Worm (Caenorhabditis elegans) whole organism, dauer: ENCODE results near the gene ubc-17.

Source experiments
- unc-62 ChIP-seq: sonication (generic microtip); optimal IDR thresholded peaks from 2 replicates; lab custom pipeline; 2017; ENCODE audit warnings: missing biosample characterization, missing genetic modification reagents, missing genetic modification characterization

ubc-17 gene

DNA sequence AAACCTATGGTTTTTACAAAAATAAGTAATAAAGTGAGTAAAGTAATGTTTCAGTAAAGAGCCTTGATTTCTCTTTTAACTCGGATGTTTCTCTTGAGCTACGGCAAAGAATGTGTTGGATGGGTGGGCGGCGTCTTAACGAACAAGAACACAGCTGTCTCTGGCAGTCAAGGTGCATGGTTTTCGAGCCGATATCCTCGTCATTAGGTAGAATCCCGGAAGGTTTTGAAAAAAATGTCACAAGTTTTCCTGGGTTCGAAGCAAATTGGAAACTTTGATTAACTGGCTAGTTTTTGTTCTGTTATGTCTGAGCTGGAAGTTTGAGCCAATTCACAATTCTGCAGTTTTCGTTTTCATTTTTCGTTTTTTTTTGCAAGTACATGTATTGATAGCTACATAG, 24.9 kb downstream of the ubc-17 start, which contains the start of gene B0403.6:
Gene B0403.6, minus strand, starts transcription at position 101 of the 400 bp plus-strand sequence.
- TF ChIP-seq unc-62 (GFP tag; lab: Kevin White, UChicago) = no peak

DNA sequence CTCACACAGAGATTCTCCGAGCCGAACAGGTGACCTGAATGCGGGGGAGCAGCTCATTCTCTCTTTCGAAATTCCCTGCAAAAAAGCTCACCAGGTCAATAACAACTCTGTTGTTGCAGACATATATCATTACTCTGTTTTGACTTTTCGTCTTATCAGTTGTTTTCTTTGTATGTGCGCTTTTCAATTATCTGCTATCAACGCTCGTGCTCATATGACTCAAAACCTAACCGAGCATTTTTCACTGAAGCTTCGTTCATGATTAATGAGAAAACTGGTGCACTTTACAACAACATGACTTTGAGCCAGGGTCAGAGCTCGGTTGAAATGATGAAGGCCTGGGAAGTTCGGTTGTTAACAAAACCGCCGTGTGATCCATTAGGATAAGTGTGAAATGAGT, 26.1 kb downstream of the ubc-17 start:
- TF ChIP-seq unc-62 (GFP tag; lab: Kevin White, UChicago) = no peak

- TF ChIP-seq unc-62 (GFP tag; lab: Kevin White, UChicago) = no peak
These were observed 34.7 kb downstream of the ubc-17 start, which contains the start of gene Y1B5A.1 for ce11 chrX:7085067-7085466. Gene Y1B5A.1, plus strand, starts transcription at chrX:7085367.

ce11 chrX:7085912-7086311, 35.5 kb downstream of the ubc-17 start, which contains the start of gene C36B7.4:
Gene C36B7.4, minus strand, starts transcription at chrX:7086012.
- no peak for TF ChIP-seq unc-62 (GFP tag; lab: Kevin White, UChicago)

DNA sequence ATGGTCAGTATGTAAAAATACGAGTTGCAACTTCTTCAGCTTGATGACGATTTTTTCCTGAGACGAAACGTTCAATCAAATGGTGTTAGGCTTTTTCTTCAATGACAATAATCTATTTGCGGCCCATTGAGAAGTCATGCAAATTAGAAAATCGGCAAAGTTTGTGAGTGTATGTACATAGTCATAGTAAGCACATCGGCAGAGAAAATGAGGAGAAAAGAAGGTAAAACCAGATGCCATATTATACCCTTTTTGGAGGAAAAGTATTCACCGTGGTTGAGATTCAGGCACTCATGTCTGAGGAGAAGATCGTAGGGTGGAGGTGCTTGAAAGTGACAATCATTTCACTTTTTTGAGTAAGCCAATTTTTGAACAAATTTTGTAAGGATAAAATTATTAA, 46.0 kb downstream of the ubc-17 start, which contains the start of gene C36B7.5:
Gene C36B7.5, minus strand, starts transcription at position 101 of the 400 bp plus-strand sequence.
- TF ChIP-seq unc-62 (GFP tag; lab: Kevin White, UChicago) = no peak

ce11 chrX:7099049-7099448, 48.7 kb downstream of the ubc-17 start:
- no peak for TF ChIP-seq unc-62 (GFP tag; lab: Kevin White, UChicago)

ce11 chrX:7100290-7100689, 49.9 kb downstream of the ubc-17 start, which contains the start of gene C36B7.6:
Gene C36B7.6, minus strand, starts transcription at chrX:7100338.
- no peak for TF ChIP-seq unc-62 (GFP tag; lab: Kevin White, UChicago)

ce11 chrX:7101477-7101876, 51.1 kb downstream of the ubc-17 start, which contains the start of gene C36B7.3:
Gene C36B7.3, plus strand, starts transcription at chrX:7101777.
- TF ChIP-seq unc-62 (GFP tag; lab: Kevin White, UChicago) = no peak
